Worm (Caenorhabditis elegans) whole organism, young adult: ENCODE data around the gene sre-14.

ENCODE experiments used
- ccch-3 ChIP-seq: fragments of 200-800 bp; sonication (Bioruptor generic); optimal IDR thresholded peaks from 2 replicates; lab custom pipeline; 2018; ENCODE audit warnings: mild to moderate bottlenecking, missing genetic modification characterization, missing compliant biosample characterization
- let-607 ChIP-seq, 2 experiments: fragments of 200-800 bp in 1 of 2; sonication (Bioruptor generic) in 1 of 2; sonication (generic microtip) in 1 of 2; optimal IDR thresholded peaks; 2 replicates each; lab custom pipeline; 2016 to 2018; ENCODE audit warnings: mild to moderate bottlenecking in 2 of 2, missing compliant biosample characterization in 2 of 2, missing genetic modification characterization in 2 of 2, moderate library complexity in 2 of 2, missing genotype in 1 of 2
- rpc-1 ChIP-seq, 2 experiments: fragments of 150-350 bp in 1 of 2; sonication (generic microtip) in 1 of 2; optimal IDR thresholded peaks; 2 replicates each; lab custom pipeline; 2014 to 2018; ENCODE audit warnings: missing biosample characterization in 1 of 2, missing genetic modification characterization in 1 of 2, missing genetic modification reagents in 1 of 2, missing genotype in 1 of 2

DNA sequence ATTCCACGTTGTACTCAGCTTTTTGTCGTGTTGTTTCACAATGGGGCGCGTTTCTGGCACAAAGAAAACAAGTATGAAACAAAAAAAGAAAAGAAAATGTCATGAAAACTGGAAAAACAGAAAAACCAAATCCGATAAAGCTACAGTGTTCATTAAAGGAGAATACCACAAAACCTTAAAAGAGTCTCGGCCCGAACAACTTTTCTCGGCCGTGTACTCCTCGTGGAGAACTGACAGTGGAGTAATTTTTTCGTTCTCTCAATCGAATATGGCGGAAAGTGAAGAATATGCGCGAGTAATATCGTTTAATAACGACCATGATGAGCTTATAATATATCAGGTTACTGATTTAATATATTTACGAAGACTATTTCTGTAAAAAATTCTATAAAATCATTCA is 17.3 kb upstream of the sre-14 start, which contains the start of the genes tag-335 and vkmt-1:
- TF ChIP-seq let-607 (tag; optimal IDR thresholded peaks at IDR 0.05; lab: Kevin White, UChicago) (peak in 1 of 2 experiments; percentile 16), rpc-1 (optimal IDR thresholded peaks at IDR 0.05; lab: Kevin White, UChicago) (no peak), rpc-1 (tag; optimal IDR thresholded peaks at IDR 0.05; lab: Kevin White, UChicago) (no peak), ccch-3 (GFP tag; lab: Kevin White, UChicago) (no peak)
